Worm (Caenorhabditis elegans) whole organism, early embryonic: ENCODE data around the gene Y43C5B.3.

Experiments used
- B0310.2 ChIP-seq: sonication (generic microtip); optimal IDR thresholded peaks from 2 replicates; lab custom pipeline; 2016; ENCODE audit warnings: mild to moderate bottlenecking, missing genetic modification characterization, missing compliant biosample characterization
- F13C5.2 ChIP-seq: sonication (generic microtip); optimal IDR thresholded peaks from 2 replicates; lab custom pipeline; 2017; ENCODE audit warnings: mild to moderate bottlenecking, missing genetic modification characterization, inconsistent platforms, missing compliant biosample characterization
- aly-1 ChIP-seq: sonication (generic microtip); optimal IDR thresholded peaks from 2 replicates; lab custom pipeline; 2016; ENCODE audit warnings: missing genetic modification characterization, missing compliant biosample characterization
- ama-1 ChIP-seq: fragments of 150-350 bp; optimal IDR thresholded peaks from 2 replicates; lab custom pipeline; 2014
- ceh-13 ChIP-seq: fragments of 200-800 bp; sonication (Bioruptor generic); optimal IDR thresholded peaks from 2 replicates; lab custom pipeline; 2018; ENCODE audit warnings: mild to moderate bottlenecking, missing genetic modification characterization, missing compliant biosample characterization
- ceh-36 ChIP-seq: sonication (generic microtip); optimal IDR thresholded peaks from 2 replicates; lab custom pipeline; 2016; ENCODE audit warnings: missing genetic modification characterization, inconsistent platforms, missing compliant biosample characterization
- ets-7 ChIP-seq: sonication (generic microtip); optimal IDR thresholded peaks from 2 replicates; lab custom pipeline; 2016; ENCODE audit warnings: missing genotype, missing genetic modification characterization, missing compliant biosample characterization
- flt-1 ChIP-seq: fragments of 200-800 bp; sonication (Bioruptor generic); IDR thresholded peaks from 2 replicates; pipeline ENCODE4 v1.3.6; 2022; ENCODE audit warnings: missing genetic modification characterization, missing compliant biosample characterization
- hmbx-1 ChIP-seq: sonication (generic microtip); optimal IDR thresholded peaks from 2 replicates; lab custom pipeline; 2016; ENCODE audit warnings: mild to moderate bottlenecking, missing genetic modification characterization, missing compliant biosample characterization
- hmg-4 ChIP-seq: fragments of 200-800 bp; sonication (Bioruptor generic); optimal IDR thresholded peaks from 2 replicates; lab custom pipeline; 2018; ENCODE audit warnings: mild to moderate bottlenecking, missing genetic modification characterization, missing compliant biosample characterization
- hnd-1 ChIP-seq: sonication (generic microtip); optimal IDR thresholded peaks from 2 replicates; lab custom pipeline; 2016; ENCODE audit warnings: missing genetic modification characterization, missing compliant biosample characterization
- pes-1 ChIP-seq: fragments of 200-800 bp; sonication (Bioruptor generic); IDR thresholded peaks from 2 replicates; pipeline ENCODE4 v1.3.6; 2022; ENCODE audit warnings: missing genetic modification reagents, missing genetic modification characterization, missing compliant biosample characterization
- scrt-1 ChIP-seq: fragments of 200-800 bp; sonication (Bioruptor generic); IDR thresholded peaks from 2 replicates; pipeline ENCODE4 v1.3.6; 2022; ENCODE audit warnings: missing genetic modification characterization, missing compliant biosample characterization
- sea-1 ChIP-seq: fragments of 200-800 bp; sonication (Bioruptor generic); conservative IDR thresholded peaks from 2 replicates; pipeline ENCODE4 v1.3.6; 2022; ENCODE audit warnings: missing genetic modification characterization, missing compliant biosample characterization
- tbx-11 ChIP-seq: fragments of 200-800 bp; sonication (Bioruptor generic); IDR thresholded peaks from 2 replicates; pipeline ENCODE4 v1.3.6; 2022; ENCODE audit warnings: missing genetic modification characterization, missing compliant biosample characterization
- tbx-37 ChIP-seq: fragments of 200-800 bp; sonication (Bioruptor generic); conservative IDR thresholded peaks from 2 replicates; pipeline ENCODE4 v1.3.6; 2022; ENCODE audit warnings: missing genetic modification reagents, missing genetic modification characterization, missing compliant biosample characterization
- tra-4 ChIP-seq: sonication (generic microtip); optimal IDR thresholded peaks from 2 replicates; lab custom pipeline; 2017; ENCODE audit warnings: missing genetic modification characterization, missing compliant biosample characterization

Y43C5B.3 gene

ce11 chrIV:10345990-10346389 is 4.4 kb upstream of the Y43C5B.3 start:
- TF ChIP-seq B0310.2 (tag; lab: Kevin White, UChicago) (no peak), ama-1 (lab: Kevin White, UChicago) (no peak), ceh-13 (GFP tag; lab: Kevin White, UChicago) (no peak), scrt-1 (no peak), pes-1 (GFP tag; lab: Robert Waterston, UW) (no peak), F13C5.2 (tag; lab: Kevin White, UChicago) (no peak), tra-4 (tag; lab: Kevin White, UChicago) (no peak), flt-1 (GFP tag; lab: Robert Waterston, UW) (no peak), tbx-37 (GFP tag; lab: Robert Waterston, UW) (no peak), ets-7 (tag; lab: Kevin White, UChicago) (no peak), sea-1 (no peak), tbx-11 (no peak), hmbx-1 (tag; lab: Kevin White, UChicago) (no peak)

ce11 chrIV:10346948-10347347 is 3.4 kb upstream of the Y43C5B.3 start:
- no peak for TF ChIP-seq pes-1 (GFP tag; lab: Robert Waterston, UW)
- no peak for TF ChIP-seq hnd-1 (tag; lab: Kevin White, UChicago)
- no peak for TF ChIP-seq tra-4 (tag; lab: Kevin White, UChicago)
- no peak for TF ChIP-seq ama-1 (lab: Kevin White, UChicago)
- TF ChIP-seq hmg-4 (GFP tag; lab: Kevin White, UChicago): no peak
- TF ChIP-seq ceh-13 (GFP tag; lab: Kevin White, UChicago): no peak
- TF ChIP-seq hmbx-1 (tag; lab: Kevin White, UChicago): no peak
- no peak for TF ChIP-seq tbx-11
- TF ChIP-seq tbx-37 (GFP tag; lab: Robert Waterston, UW): no peak
- TF ChIP-seq ceh-36 (tag; lab: Kevin White, UChicago): no peak
- TF ChIP-seq B0310.2 (tag; lab: Kevin White, UChicago): no peak
- TF ChIP-seq sea-1: no peak

- TF ChIP-seq tbx-11 (no peak), B0310.2 (tag; lab: Kevin White, UChicago) (no peak), hmbx-1 (tag; lab: Kevin White, UChicago) (no peak), hmg-4 (GFP tag; lab: Kevin White, UChicago) (no peak), tbx-37 (GFP tag; lab: Robert Waterston, UW) (no peak)
Measured at ce11 chrIV:10347528-10347927, 2.9 kb upstream of the Y43C5B.3 start.

ce11 chrIV:10352243-10352642 is 1.9 kb downstream of the Y43C5B.3 start, which contains the start of gene Y43C5B.2:
Gene Y43C5B.2 (minus strand): TSS chrIV:10352343.
- TF ChIP-seq tbx-11 (no peak), scrt-1 (no peak), aly-1 (tag; lab: Kevin White, UChicago) (no peak)

ce11 chrIV:10357072-10357471 is 6.7 kb downstream of the Y43C5B.3 start, which contains the start of gene R11A8.1:
Gene R11A8.1 (minus strand): TSS chrIV:10357172.
- TF ChIP-seq hmbx-1 (tag; lab: Kevin White, UChicago) (no peak), hmg-4 (GFP tag; lab: Kevin White, UChicago) (no peak), sea-1 (no peak), tra-4 (tag; lab: Kevin White, UChicago) (no peak), pes-1 (GFP tag; lab: Robert Waterston, UW) (no peak), ama-1 (lab: Kevin White, UChicago) (no peak), aly-1 (tag; lab: Kevin White, UChicago) (no peak), B0310.2 (tag; lab: Kevin White, UChicago) (no peak), ets-7 (tag; lab: Kevin White, UChicago) (no peak)

ce11 chrIV:10357842-10358241 is 7.5 kb downstream of the Y43C5B.3 start, which contains the start of gene gkow-1:
Gene gkow-1 (plus strand): TSS chrIV:10358142.
- TF ChIP-seq sea-1 (no peak), hnd-1 (tag; lab: Kevin White, UChicago) (no peak), aly-1 (tag; lab: Kevin White, UChicago) (no peak), ets-7 (tag; lab: Kevin White, UChicago) (no peak), tbx-37 (GFP tag; lab: Robert Waterston, UW) (no peak), ama-1 (lab: Kevin White, UChicago) (no peak), ceh-13 (GFP tag; lab: Kevin White, UChicago) (no peak), ceh-36 (tag; lab: Kevin White, UChicago) (no peak), B0310.2 (tag; lab: Kevin White, UChicago) (no peak), tbx-11 (no peak), scrt-1 (no peak), hmbx-1 (tag; lab: Kevin White, UChicago) (no peak), hmg-4 (GFP tag; lab: Kevin White, UChicago) (no peak), flt-1 (GFP tag; lab: Robert Waterston, UW) (no peak)

- TF ChIP-seq hmbx-1 (tag; lab: Kevin White, UChicago): no peak
- no peak for TF ChIP-seq sea-1
- TF ChIP-seq scrt-1: no peak
- no peak for TF ChIP-seq ceh-36 (tag; lab: Kevin White, UChicago)
- TF ChIP-seq ets-7 (tag; lab: Kevin White, UChicago): no peak
- TF ChIP-seq tra-4 (tag; lab: Kevin White, UChicago): no peak
- no peak for TF ChIP-seq aly-1 (tag; lab: Kevin White, UChicago)
- no peak for TF ChIP-seq ama-1 (lab: Kevin White, UChicago)
Measured at ce11 chrIV:10360336-10360735, 9.9 kb downstream of the Y43C5B.3 start, which contains the start of gene ugt-59. Gene ugt-59 (plus strand): TSS chrIV:10360636.

ce11 chrIV:10366018-10366417 is 15.6 kb downstream of the Y43C5B.3 start, which contains the start of gene sir-2.1:
Gene sir-2.1 (minus strand): TSS chrIV:10366229.
- no peak for TF ChIP-seq hmbx-1 (tag; lab: Kevin White, UChicago)
- no peak for TF ChIP-seq tbx-11
- no peak for TF ChIP-seq B0310.2 (tag; lab: Kevin White, UChicago)
- TF ChIP-seq sea-1: no peak
- no peak for TF ChIP-seq ceh-36 (tag; lab: Kevin White, UChicago)
- TF ChIP-seq aly-1 (tag; lab: Kevin White, UChicago): no peak
- no peak for TF ChIP-seq tra-4 (tag; lab: Kevin White, UChicago)
- no peak for TF ChIP-seq pes-1 (GFP tag; lab: Robert Waterston, UW)
- TF ChIP-seq scrt-1: no peak
- no peak for TF ChIP-seq F13C5.2 (tag; lab: Kevin White, UChicago)
- TF ChIP-seq flt-1 (GFP tag; lab: Robert Waterston, UW): no peak
- no peak for TF ChIP-seq hmg-4 (GFP tag; lab: Kevin White, UChicago)
- no peak for TF ChIP-seq tbx-37 (GFP tag; lab: Robert Waterston, UW)
